Worm (Caenorhabditis elegans): ENCODE measurements around the gene F36F12.1.
"Not testable (repeated sequence)": the region's sequence is repeated elsewhere in the genome, so short reads cannot be mapped to it uniquely, and the experiment has no call there.

Gene F36F12.1

ce11 chrV:2146044-2146443 lies 43.0 kb upstream of the F36F12.1 start, which contains the start of gene str-52:
Gene str-52 (minus strand): TSS chrV:2146144.
- TF ChIP-seq nhr-111 (GFP tag; optimal IDR thresholded peaks at IDR 0.05): no peak
- no peak for TF ChIP-seq Y105C5A.15 (GFP tag; IDR thresholded peaks at IDR 0.05)
- no peak for TF ChIP-seq cey-2 (tag; optimal IDR thresholded peaks at IDR 0.05; ENCODE audit: borderline replicate concordance, insufficient read depth)
- TF ChIP-seq zfp-3 (GFP tag; conservative IDR thresholded peaks at IDR 0.05): no peak
- no peak for TF ChIP-seq F10B5.3 (tag; optimal IDR thresholded peaks at IDR 0.05)
- TF ChIP-seq zip-11 (GFP tag; IDR thresholded peaks at IDR 0.05): no peak
- no peak for TF ChIP-seq ces-1 (GFP tag; optimal IDR thresholded peaks at IDR 0.05)
- TF ChIP-seq fos-1 (tag; optimal IDR thresholded peaks at IDR 0.05): no peak
- TF ChIP-seq T26A8.4 (GFP tag; IDR thresholded peaks at IDR 0.05): no peak
- TF ChIP-seq pqm-1 (tag; optimal IDR thresholded peaks at IDR 0.05): no peak
- no peak for TF ChIP-seq nhr-77 (tag; optimal IDR thresholded peaks at IDR 0.05)
- TF ChIP-seq ztf-7 (tag; optimal IDR thresholded peaks at IDR 0.05): no peak
- TF ChIP-seq rbr-2 (tag; optimal IDR thresholded peaks at IDR 0.05): no peak
- TF ChIP-seq daf-16 (GFP tag; optimal IDR thresholded peaks at IDR 0.05): no peak
- TF ChIP-seq daf-16 (tag; optimal IDR thresholded peaks at IDR 0.05): no peak
- no peak for TF ChIP-seq jun-1 (tag; optimal IDR thresholded peaks at IDR 0.05)
- TF ChIP-seq nhr-41 (GFP tag; IDR thresholded peaks at IDR 0.05): no peak
- no peak for TF ChIP-seq dmd-9 (GFP tag; IDR thresholded peaks at IDR 0.05)
- no peak for TF ChIP-seq zfp-2 (tag; optimal IDR thresholded peaks at IDR 0.05)
- TF ChIP-seq ctbp-1 (GFP tag; IDR thresholded peaks at IDR 0.05): no peak

DNA sequence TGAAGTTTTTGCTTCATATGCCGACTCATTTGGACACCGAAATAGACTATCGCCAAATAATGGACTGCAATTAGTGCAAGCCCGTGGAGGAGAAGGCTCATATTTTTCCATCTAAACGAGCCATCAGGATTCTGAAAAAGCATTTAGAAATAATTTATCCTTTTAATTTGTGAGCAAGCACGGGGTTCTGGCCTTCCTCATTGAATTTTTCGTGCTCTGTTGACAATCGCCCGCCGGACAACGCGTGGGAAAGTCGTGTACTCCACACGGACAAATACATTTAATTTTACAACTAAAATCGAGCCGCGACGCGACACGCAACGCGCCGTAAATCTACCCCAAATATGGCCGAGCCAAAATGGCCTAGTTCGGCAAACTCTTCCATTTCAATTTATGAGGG lies 41.4 kb upstream of the F36F12.1 start, which contains the start of gene F22F7.12:
Gene F22F7.12, minus strand, starts transcription at position 101 of the 400 bp plus-strand sequence.
- not testable (repeated sequence) for TF ChIP-seq nhr-11 (tag; optimal IDR thresholded peaks at IDR 0.05); nhr-76 (tag; optimal IDR thresholded peaks at IDR 0.05); madf-5 (GFP tag; IDR thresholded peaks at IDR 0.05)

- TF ChIP-seq ctbp-1 (GFP tag; IDR thresholded peaks at IDR 0.05) (no peak), hif-1 (tag; optimal IDR thresholded peaks at IDR 0.05) (peak in 1 of 2 experiments; percentile 69), aha-1 (tag) (peak; percentile 94), cey-2 (tag; optimal IDR thresholded peaks at IDR 0.05; ENCODE audit: borderline replicate concordance, insufficient read depth) (no peak), ceh-20 (GFP tag; IDR thresholded peaks at IDR 0.05) (no peak), D1046.2 (GFP tag; IDR thresholded peaks at IDR 0.05) (no peak), lin-38 (GFP tag; IDR thresholded peaks at IDR 0.05) (no peak)
Observed at ce11 chrV:2139918-2140317, 36.9 kb upstream of the F36F12.1 start, which contains the start of gene F22F7.7. Gene F22F7.7 (minus strand): TSS chrV:2140042.

DNA sequence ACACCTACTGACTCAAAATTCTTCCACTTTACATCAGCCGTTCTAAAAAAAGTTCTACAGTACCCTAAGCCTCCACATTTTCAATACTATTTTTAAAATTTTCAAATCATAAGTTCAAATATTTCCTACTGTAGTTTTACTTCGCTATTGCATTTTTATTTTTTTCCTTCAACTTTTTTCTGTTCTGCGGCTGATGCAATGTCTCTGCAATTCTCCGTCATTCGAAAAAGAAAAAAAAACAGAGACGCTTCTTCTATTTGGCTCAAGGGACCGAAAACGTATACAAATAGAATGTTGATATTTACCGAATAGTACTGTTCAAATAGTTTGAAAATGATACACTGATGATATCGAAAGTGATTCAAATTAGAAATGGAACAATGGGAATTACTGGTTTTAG lies 35.3 kb upstream of the F36F12.1 start:
- no peak for TF ChIP-seq fos-1 (tag; optimal IDR thresholded peaks at IDR 0.05)
- peak; percentile 12 for TF ChIP-seq nhr-28 (tag; optimal IDR thresholded peaks at IDR 0.05)
- peak; percentile 43 for TF ChIP-seq nhr-11 (tag; optimal IDR thresholded peaks at IDR 0.05)
- no peak for TF ChIP-seq mxl-3 (GFP tag; optimal IDR thresholded peaks at IDR 0.05)
- TF ChIP-seq daf-8 (GFP tag; IDR thresholded peaks at IDR 0.05): no peak
- TF ChIP-seq unc-62 (GFP tag; optimal IDR thresholded peaks at IDR 0.05 in 1 of 2): peak in 1 of 2 experiments; percentile 42
- no peak for TF ChIP-seq unc-62 (tag; optimal IDR thresholded peaks at IDR 0.05)

DNA sequence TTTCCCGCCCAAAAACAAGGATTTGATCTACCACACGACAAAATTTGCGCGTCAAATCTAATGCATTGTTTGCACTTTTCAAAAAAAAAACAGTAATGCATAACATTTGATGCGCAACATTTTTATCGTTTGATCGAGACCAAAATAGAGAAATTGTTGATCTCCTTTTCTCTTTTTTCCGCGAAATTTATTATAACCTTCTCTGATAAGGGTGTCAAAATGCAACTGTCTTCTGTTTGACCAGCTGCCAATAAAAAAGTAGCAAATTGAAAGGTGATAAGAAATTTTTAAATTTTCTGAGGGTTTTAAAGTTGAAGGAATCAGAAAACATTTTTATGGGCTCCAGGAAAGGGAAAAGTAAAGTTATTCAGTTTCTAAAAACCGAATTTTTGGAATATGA lies 34.0 kb upstream of the F36F12.1 start:
- no peak for TF ChIP-seq daf-16 (GFP tag; optimal IDR thresholded peaks at IDR 0.05)
- TF ChIP-seq daf-16 (tag; optimal IDR thresholded peaks at IDR 0.05): peak; percentile 37
- TF ChIP-seq arid-1 (GFP tag; conservative IDR thresholded peaks at IDR 0.05): no peak
- no peak for TF ChIP-seq ceh-44 (GFP tag; IDR thresholded peaks at IDR 0.05)
- no peak for TF ChIP-seq zip-2 (tag; optimal IDR thresholded peaks at IDR 0.05)
- no peak for TF ChIP-seq nhr-25 (tag; optimal IDR thresholded peaks at IDR 0.05; ENCODE audit: borderline replicate concordance, insufficient read depth)
- no peak for TF ChIP-seq egl-43 (GFP tag; IDR thresholded peaks at IDR 0.05)
- no peak for TF ChIP-seq sdz-12 (GFP tag; optimal IDR thresholded peaks at IDR 0.05)
- TF ChIP-seq zip-11 (GFP tag; IDR thresholded peaks at IDR 0.05): no peak
- TF ChIP-seq zfp-3 (GFP tag; conservative IDR thresholded peaks at IDR 0.05): no peak
- peak; percentile 62 for TF ChIP-seq dmd-6 (GFP tag; IDR thresholded peaks at IDR 0.05)
- TF ChIP-seq ceh-62 (tag; optimal IDR thresholded peaks at IDR 0.05): no peak
- no peak for TF ChIP-seq gei-8 (GFP tag; optimal IDR thresholded peaks at IDR 0.05)
- TF ChIP-seq pha-4 (GFP tag; IDR thresholded peaks at IDR 0.05): no peak
- TF ChIP-seq pha-4 (tag; optimal IDR thresholded peaks at IDR 0.05): no peak
- no peak for TF ChIP-seq lim-7 (GFP tag; IDR thresholded peaks at IDR 0.05)
- no peak for TF ChIP-seq dmd-8 (GFP tag; IDR thresholded peaks at IDR 0.05)

All from whole organism, L4 larva.